Worm (Caenorhabditis elegans): ENCODE measurements around the gene let-756.

- TF ChIP-seq elt-3 (tag; optimal IDR thresholded peaks at IDR 0.05), result no peak
- no peak for TF ChIP-seq nhr-76 (tag; optimal IDR thresholded peaks at IDR 0.05)
- no peak for TF ChIP-seq ces-1 (GFP tag; optimal IDR thresholded peaks at IDR 0.05)
- TF ChIP-seq lsy-2 (tag; optimal IDR thresholded peaks at IDR 0.05), result no peak
These were observed 26.5 kb upstream of the let-756 start, which contains the start of gene C16A3.5 for ce11 chrIII:6380472-6380871.
